Fruit fly (Drosophila melanogaster) whole organism, prepupa: ENCODE results near the gene Kua.

Experiments used
- Blimp-1 ChIP-seq: fragments of 200-800 bp; sonication (Bioruptor generic); optimal IDR thresholded peaks from 3 replicates; lab custom pipeline; 2017; ENCODE audit warnings: missing biosample characterization, missing genetic modification characterization, mild to moderate bottlenecking, moderate library complexity, missing genetic modification reagents
- CG10631 ChIP-seq: fragments of 200-800 bp; sonication (Bioruptor generic); optimal IDR thresholded peaks from 2 replicates; lab custom pipeline; 2016; ENCODE audit warnings: missing biosample characterization, missing genetic modification characterization
- CG10669 ChIP-seq: fragments of 200-800 bp; sonication (Bioruptor generic); optimal IDR thresholded peaks from 3 replicates; lab custom pipeline; 2018; ENCODE audit warnings: missing biosample characterization, mild to moderate bottlenecking, missing genetic modification characterization, moderate library complexity
- CG11294 ChIP-seq: fragments of 200-800 bp; sonication (Bioruptor generic); IDR thresholded peaks from 2 replicates; pipeline ENCODE4 v1.3.6; 2022; ENCODE audit warnings: missing biosample characterization, missing genetic modification characterization
- CG11762 ChIP-seq: fragments of 200-800 bp; sonication (Bioruptor generic); optimal IDR thresholded peaks from 3 replicates; lab custom pipeline; 2016; ENCODE audit warnings: missing biosample characterization, missing genetic modification characterization; ENCODE audit not compliant: insufficient read depth
- CG11902 ChIP-seq: fragments of 200-800 bp; sonication (Bioruptor generic); optimal IDR thresholded peaks from 3 replicates; lab custom pipeline; 2016; ENCODE audit warnings: missing biosample characterization, missing genetic modification characterization
- CG15336 ChIP-seq: fragments of 200-800 bp; sonication (Bioruptor generic); IDR thresholded peaks from 2 replicates; pipeline ENCODE4 v1.3.6; 2022; ENCODE audit warnings: missing biosample characterization, missing genetic modification characterization
- CG1621 ChIP-seq: fragments of 200-800 bp; sonication (Bioruptor generic); optimal IDR thresholded peaks from 3 replicates; lab custom pipeline; 2018; ENCODE audit warnings: missing biosample characterization, mild to moderate bottlenecking, missing genetic modification characterization
- CG16779 ChIP-seq: fragments of 200-800 bp; sonication (Bioruptor generic); optimal IDR thresholded peaks from 3 replicates; lab custom pipeline; 2017; ENCODE audit warnings: missing biosample characterization, mild to moderate bottlenecking, missing genetic modification characterization
- CG31627 ChIP-seq: fragments of 200-800 bp; sonication (Bioruptor generic); optimal IDR thresholded peaks from 3 replicates; lab custom pipeline; 2016; ENCODE audit warnings: missing biosample characterization, missing genetic modification characterization
- CG34406 ChIP-seq: fragments of 200-800 bp; sonication (Bioruptor generic); optimal IDR thresholded peaks from 3 replicates; lab custom pipeline; 2016; ENCODE audit warnings: missing biosample characterization, missing genetic modification characterization
- CG3919 ChIP-seq: fragments of 200-800 bp; sonication (Bioruptor generic); optimal IDR thresholded peaks from 3 replicates; lab custom pipeline; 2016; ENCODE audit warnings: missing biosample characterization, missing genetic modification characterization
- CG4318 ChIP-seq: fragments of 200-800 bp; sonication (Bioruptor generic); optimal IDR thresholded peaks from 3 replicates; lab custom pipeline; 2017; ENCODE audit warnings: missing biosample characterization, mild to moderate bottlenecking, missing genetic modification characterization
- CG6792 ChIP-seq: fragments of 200-800 bp; sonication (Bioruptor generic); optimal IDR thresholded peaks from 3 replicates; lab custom pipeline; 2016; ENCODE audit warnings: missing biosample characterization, missing genetic modification characterization
- CG6854 ChIP-seq: fragments of 200-800 bp; sonication (Bioruptor generic); optimal IDR thresholded peaks from 2 replicates; lab custom pipeline; 2017; ENCODE audit warnings: missing biosample characterization, mild to moderate bottlenecking, missing genetic modification characterization
- CG7368 ChIP-seq: fragments of 200-800 bp; sonication (Bioruptor generic); optimal IDR thresholded peaks from 3 replicates; lab custom pipeline; 2016; ENCODE audit warnings: missing biosample characterization, missing genetic modification characterization
- CG8319 ChIP-seq: fragments of 200-800 bp; sonication (Bioruptor generic); optimal IDR thresholded peaks from 3 replicates; lab custom pipeline; 2016; ENCODE audit warnings: missing biosample characterization, missing genetic modification characterization
- CG8632 ChIP-seq: fragments of 200-800 bp; sonication (Bioruptor generic); optimal IDR thresholded peaks from 3 replicates; lab custom pipeline; 2016; ENCODE audit warnings: missing biosample characterization, missing genetic modification characterization
- Eip78C ChIP-seq: fragments of 200-800 bp; sonication (Bioruptor generic); peaks from one replicate; lab custom pipeline; 2016; ENCODE audit warnings: missing biosample characterization, missing genetic modification characterization
- Gug ChIP-seq: fragments of 200-800 bp; sonication (Bioruptor generic); IDR thresholded peaks from 2 replicates; pipeline ENCODE4 v1.3.6; 2022; ENCODE audit warnings: missing biosample characterization, missing genetic modification characterization
- Hr38 ChIP-seq: sonication (Bioruptor generic); optimal IDR thresholded peaks from 2 replicates; lab custom pipeline; 2016; ENCODE audit warnings: missing biosample characterization, missing genetic modification characterization
- Hr39 ChIP-seq: fragments of 200-800 bp; sonication (Bioruptor generic); optimal IDR thresholded peaks from 2 replicates; lab custom pipeline; 2016; ENCODE audit warnings: missing biosample characterization, missing genetic modification characterization
- Lpt ChIP-seq: fragments of 200-800 bp; sonication (Bioruptor generic); optimal IDR thresholded peaks from 3 replicates; lab custom pipeline; 2016; ENCODE audit warnings: missing biosample characterization, missing genetic modification characterization
- Met ChIP-seq: fragments of 200-800 bp; sonication (Bioruptor generic); optimal IDR thresholded peaks from 3 replicates; lab custom pipeline; 2016; ENCODE audit warnings: missing biosample characterization, missing genetic modification characterization
- Smox ChIP-seq: fragments of 200-800 bp; sonication (Bioruptor generic); optimal IDR thresholded peaks from 3 replicates; lab custom pipeline; 2016; ENCODE audit warnings: missing biosample characterization, missing genetic modification characterization
- Sox102F ChIP-seq: fragments of 200-800 bp; sonication (Bioruptor generic); optimal IDR thresholded peaks from 2 replicates; lab custom pipeline; 2016; ENCODE audit warnings: missing biosample characterization, mild to moderate bottlenecking, missing genetic modification characterization
- Sox14 ChIP-seq: fragments of 200-800 bp; sonication (Bioruptor generic); optimal IDR thresholded peaks from 3 replicates; lab custom pipeline; 2016; ENCODE audit warnings: missing biosample characterization, missing genetic modification characterization
- Sox15 ChIP-seq: fragments of 200-800 bp; sonication (Bioruptor generic); optimal IDR thresholded peaks from 3 replicates; lab custom pipeline; 2016; ENCODE audit warnings: missing biosample characterization, missing genetic modification characterization
- acj6 ChIP-seq: fragments of 200-800 bp; sonication (Bioruptor generic); optimal IDR thresholded peaks from 3 replicates; lab custom pipeline; 2016; ENCODE audit warnings: missing biosample characterization, missing genetic modification characterization
- cyc ChIP-seq: fragments of 200-800 bp; sonication (Bioruptor generic); optimal IDR thresholded peaks from 3 replicates; lab custom pipeline; 2016; ENCODE audit warnings: missing biosample characterization, missing genetic modification characterization
- dac ChIP-seq: fragments of 200-800 bp; sonication (Bioruptor generic); optimal IDR thresholded peaks from 2 replicates; lab custom pipeline; 2017; ENCODE audit warnings: missing biosample characterization, mild to moderate bottlenecking, missing genetic modification characterization
- dsx ChIP-seq: fragments of 200-800 bp; optimal IDR thresholded peaks from 3 replicates; lab custom pipeline; 2019; ENCODE audit warnings: missing biosample characterization, mild to moderate bottlenecking, missing genetic modification characterization, moderate library complexity; ENCODE audit not compliant: poor library complexity, severe bottlenecking
- eg ChIP-seq: fragments of 200-800 bp; sonication (Bioruptor generic); IDR thresholded peaks from 3 replicates; pipeline ENCODE4 v1.3.6; 2022; ENCODE audit warnings: missing biosample characterization, missing genetic modification characterization
- fd59A ChIP-seq: fragments of 200-800 bp; sonication (Bioruptor generic); optimal IDR thresholded peaks from 2 replicates; lab custom pipeline; 2017; ENCODE audit warnings: missing biosample characterization, mild to moderate bottlenecking, missing genetic modification characterization, missing genetic modification reagents
- fd85E ChIP-seq: fragments of 200-800 bp; sonication (Bioruptor generic); optimal IDR thresholded peaks from 3 replicates; lab custom pipeline; 2016; ENCODE audit warnings: missing biosample characterization, missing genetic modification characterization
- fkh ChIP-seq: fragments of 200-800 bp; sonication (Bioruptor generic); optimal IDR thresholded peaks from 3 replicates; lab custom pipeline; 2017; ENCODE audit warnings: missing biosample characterization, mild to moderate bottlenecking, missing genetic modification characterization, moderate library complexity
- lz ChIP-seq: fragments of 200-800 bp; sonication (Bioruptor generic); optimal IDR thresholded peaks from 3 replicates; lab custom pipeline; 2016; ENCODE audit warnings: missing biosample characterization, missing genetic modification characterization
- net ChIP-seq: fragments of 200-800 bp; sonication (Bioruptor generic); optimal IDR thresholded peaks from 3 replicates; lab custom pipeline; 2016; ENCODE audit warnings: missing biosample characterization, missing genetic modification characterization
- spab ChIP-seq: fragments of 200-800 bp; sonication (Bioruptor generic); optimal IDR thresholded peaks from 2 replicates; lab custom pipeline; 2017; ENCODE audit warnings: missing biosample characterization, mild to moderate bottlenecking, missing genetic modification characterization, missing genetic modification reagents
- svp ChIP-seq: fragments of 200-800 bp; sonication (Bioruptor generic); peaks from one replicate; lab custom pipeline; 2016; ENCODE audit warnings: missing biosample characterization, missing genetic modification characterization

Kua gene

DNA sequence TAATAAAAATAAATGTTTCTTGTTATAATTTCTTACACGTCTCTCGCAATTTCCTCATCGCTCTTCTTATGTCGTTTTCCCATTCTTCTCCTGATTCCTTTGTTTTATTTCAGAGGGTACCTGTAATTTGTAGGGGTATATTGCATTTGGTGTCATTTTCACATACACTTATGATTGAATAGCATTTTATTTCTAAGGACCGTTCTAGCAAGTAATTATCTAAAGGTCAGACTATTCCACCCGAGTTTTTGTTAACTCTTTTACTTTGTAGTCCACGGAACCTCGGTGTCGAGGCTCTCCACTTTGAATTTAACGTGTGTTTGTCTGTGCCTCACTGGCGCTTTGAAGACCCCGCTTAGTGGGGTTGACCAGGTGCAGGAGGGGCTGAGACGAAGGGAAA, 48.8 kb downstream of the Kua start (continued):
- TF ChIP-seq Hr38 (no peak), lz (GFP tag; lab: Kevin White, UChicago) (peak; percentile 49), CG16779 (no peak), acj6 (peak; percentile 49), CG31627 (GFP tag; lab: Kevin White, UChicago) (peak; percentile 45), Hr39 (GFP tag; lab: Kevin White, UChicago) (peak; percentile 51), fkh (GFP tag; lab: Kevin White, UChicago) (no peak), fd59A (no peak), dsx (GFP tag; lab: Kevin White, UChicago) (peak; percentile 47), CG7368 (GFP tag; lab: Kevin White, UChicago) (peak; percentile 12), CG10669 (GFP tag; lab: Kevin White, UChicago) (peak; percentile 47), CG3919 (GFP tag; lab: Kevin White, UChicago) (peak; percentile 44), Sox15 (GFP tag; lab: Kevin White, UChicago) (peak; percentile 17), Smox (GFP tag; lab: Kevin White, UChicago) (peak; percentile 32), Met (GFP tag; lab: Kevin White, UChicago) (peak; percentile 43), svp (GFP tag; lab: Kevin White, UChicago) (peak; percentile 60), CG11762 (GFP tag; lab: Kevin White, UChicago) (no peak), dac (GFP tag; lab: Kevin White, UChicago) (no peak), Gug (GFP tag; lab: Robert Waterston, UW) (no peak), eg (GFP tag; lab: Robert Waterston, UW) (0 out of 3 replicates have a peak, but pooled peaks have one; percentile 7), CG1621 (tag; lab: Kevin White, UChicago) (peak; percentile 44), CG15336 (GFP tag; lab: Robert Waterston, UW) (0 out of 2 replicates have a peak, but pooled peaks have one; percentile 22), CG8632 (GFP tag; lab: Kevin White, UChicago) (peak; percentile 28), Lpt (GFP tag; lab: Kevin White, UChicago) (no peak), fd85E (GFP tag; lab: Kevin White, UChicago) (no peak), Sox14 (GFP tag; lab: Kevin White, UChicago) (peak; percentile 42), CG11294 (GFP tag; lab: Robert Waterston, UW) (no peak), CG11902 (GFP tag; lab: Kevin White, UChicago) (no peak), CG8319 (GFP tag; lab: Kevin White, UChicago) (no peak), CG6792 (GFP tag; lab: Kevin White, UChicago) (peak; percentile 24), Blimp-1 (GFP tag; lab: Kevin White, UChicago) (no peak), CG34406 (GFP tag; lab: Kevin White, UChicago) (peak; percentile 31)

DNA sequence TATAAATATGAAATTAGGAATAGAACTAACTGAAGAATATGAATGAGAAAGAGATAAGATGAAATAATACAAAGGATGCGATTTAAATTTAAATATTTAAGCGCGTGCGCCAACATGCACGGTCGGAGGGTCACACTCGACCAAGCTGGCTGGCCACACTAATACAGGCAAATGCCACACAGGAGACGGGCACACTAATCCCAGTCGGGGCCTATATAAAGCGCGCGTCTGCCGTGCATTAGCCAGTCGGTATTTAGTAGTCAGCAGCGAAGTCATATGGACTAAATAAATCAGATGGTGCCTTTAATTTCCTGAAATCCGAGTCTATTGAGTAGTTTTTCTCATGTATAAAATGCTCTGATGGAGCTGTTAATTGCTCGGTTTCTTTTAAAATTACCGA, 51.0 kb downstream of the Kua start:
- peak; percentile 32; the same call in 1 of the 3 replicates for TF ChIP-seq eg (GFP tag; lab: Robert Waterston, UW)
- peak; percentile 13 for TF ChIP-seq svp (GFP tag; lab: Kevin White, UChicago)
- no peak for TF ChIP-seq fkh (GFP tag; lab: Kevin White, UChicago)
- no peak for TF ChIP-seq CG10631 (GFP tag; lab: Kevin White, UChicago)
- TF ChIP-seq cyc (GFP tag; lab: Kevin White, UChicago), result no peak
- TF ChIP-seq CG6854, result no peak
- no peak for TF ChIP-seq CG4318
- TF ChIP-seq dsx (GFP tag; lab: Kevin White, UChicago), result no peak
- no peak for TF ChIP-seq net (GFP tag; lab: Kevin White, UChicago)
- TF ChIP-seq Sox102F (GFP tag; lab: Kevin White, UChicago), result no peak
- no peak for TF ChIP-seq spab (GFP tag; lab: Kevin White, UChicago)
- no peak for TF ChIP-seq Hr38
- TF ChIP-seq CG11902 (GFP tag; lab: Kevin White, UChicago), result no peak
- no peak for TF ChIP-seq fd85E (GFP tag; lab: Kevin White, UChicago)
- TF ChIP-seq Eip78C, result peak; percentile 47
- no peak for TF ChIP-seq CG3919 (GFP tag; lab: Kevin White, UChicago)
- TF ChIP-seq CG8632 (GFP tag; lab: Kevin White, UChicago), result no peak
